Fruit fly (Drosophila melanogaster) whole organism, prepupa: ENCODE data around the gene CG14803.

Experiments
- Blimp-1 ChIP-seq: fragments of 200-800 bp; sonication (Bioruptor generic); optimal IDR thresholded peaks from 3 replicates; lab custom pipeline; 2017; ENCODE audit warnings: missing biosample characterization, missing genetic modification characterization, mild to moderate bottlenecking, moderate library complexity, missing genetic modification reagents
- CG10631 ChIP-seq: fragments of 200-800 bp; sonication (Bioruptor generic); optimal IDR thresholded peaks from 2 replicates; lab custom pipeline; 2016; ENCODE audit warnings: missing biosample characterization, missing genetic modification characterization
- CG10669 ChIP-seq: fragments of 200-800 bp; sonication (Bioruptor generic); optimal IDR thresholded peaks from 3 replicates; lab custom pipeline; 2018; ENCODE audit warnings: missing biosample characterization, mild to moderate bottlenecking, missing genetic modification characterization, moderate library complexity
- CG11294 ChIP-seq: fragments of 200-800 bp; sonication (Bioruptor generic); IDR thresholded peaks from 2 replicates; pipeline ENCODE4 v1.3.6; 2022; ENCODE audit warnings: missing biosample characterization, missing genetic modification characterization
- CG11762 ChIP-seq: fragments of 200-800 bp; sonication (Bioruptor generic); optimal IDR thresholded peaks from 3 replicates; lab custom pipeline; 2016; ENCODE audit warnings: missing biosample characterization, missing genetic modification characterization; ENCODE audit not compliant: insufficient read depth
- CG11902 ChIP-seq: fragments of 200-800 bp; sonication (Bioruptor generic); optimal IDR thresholded peaks from 3 replicates; lab custom pipeline; 2016; ENCODE audit warnings: missing biosample characterization, missing genetic modification characterization
- CG15336 ChIP-seq: fragments of 200-800 bp; sonication (Bioruptor generic); IDR thresholded peaks from 2 replicates; pipeline ENCODE4 v1.3.6; 2022; ENCODE audit warnings: missing biosample characterization, missing genetic modification characterization
- CG1621 ChIP-seq: fragments of 200-800 bp; sonication (Bioruptor generic); optimal IDR thresholded peaks from 3 replicates; lab custom pipeline; 2018; ENCODE audit warnings: missing biosample characterization, mild to moderate bottlenecking, missing genetic modification characterization
- CG16779 ChIP-seq: fragments of 200-800 bp; sonication (Bioruptor generic); optimal IDR thresholded peaks from 3 replicates; lab custom pipeline; 2017; ENCODE audit warnings: missing biosample characterization, mild to moderate bottlenecking, missing genetic modification characterization
- CG3032 ChIP-seq: fragments of 200-800 bp; optimal IDR thresholded peaks from 2 replicates; lab custom pipeline; 2019; ENCODE audit warnings: missing biosample characterization, mild to moderate bottlenecking, missing genetic modification characterization, moderate library complexity
- CG31627 ChIP-seq: fragments of 200-800 bp; sonication (Bioruptor generic); optimal IDR thresholded peaks from 3 replicates; lab custom pipeline; 2016; ENCODE audit warnings: missing biosample characterization, missing genetic modification characterization
- CG32006 ChIP-seq: fragments of 200-800 bp; sonication (Bioruptor generic); optimal IDR thresholded peaks from 3 replicates; lab custom pipeline; 2017; ENCODE audit warnings: missing biosample characterization, mild to moderate bottlenecking, missing genetic modification characterization
- CG3919 ChIP-seq: fragments of 200-800 bp; sonication (Bioruptor generic); optimal IDR thresholded peaks from 3 replicates; lab custom pipeline; 2016; ENCODE audit warnings: missing biosample characterization, missing genetic modification characterization
- CG4318 ChIP-seq: fragments of 200-800 bp; sonication (Bioruptor generic); optimal IDR thresholded peaks from 3 replicates; lab custom pipeline; 2017; ENCODE audit warnings: missing biosample characterization, mild to moderate bottlenecking, missing genetic modification characterization
- CG6163 ChIP-seq: fragments of 200-800 bp; sonication (Bioruptor generic); IDR thresholded peaks from 3 replicates; pipeline ENCODE4 v1.3.6; 2022; ENCODE audit warnings: missing biosample characterization, missing genetic modification characterization
- CG6276 ChIP-seq: fragments of 200-800 bp; sonication (Bioruptor generic); optimal IDR thresholded peaks from 2 replicates; lab custom pipeline; 2017; ENCODE audit warnings: missing biosample characterization, mild to moderate bottlenecking, missing genetic modification characterization
- CG6808 ChIP-seq: fragments of 200-800 bp; sonication (Bioruptor generic); optimal IDR thresholded peaks from 3 replicates; lab custom pipeline; 2017; ENCODE audit warnings: missing biosample characterization, missing genetic modification characterization, mild to moderate bottlenecking, moderate library complexity, missing genetic modification reagents
- CG6854 ChIP-seq: fragments of 200-800 bp; sonication (Bioruptor generic); optimal IDR thresholded peaks from 2 replicates; lab custom pipeline; 2017; ENCODE audit warnings: missing biosample characterization, mild to moderate bottlenecking, missing genetic modification characterization
- CG7368 ChIP-seq: fragments of 200-800 bp; sonication (Bioruptor generic); optimal IDR thresholded peaks from 3 replicates; lab custom pipeline; 2016; ENCODE audit warnings: missing biosample characterization, missing genetic modification characterization
- CG8119 ChIP-seq: fragments of 200-800 bp; sonication (Bioruptor generic); IDR thresholded peaks from 3 replicates; pipeline ENCODE4 v1.3.6; 2022; ENCODE audit warnings: missing biosample characterization, missing genetic modification characterization
- CG8319 ChIP-seq: fragments of 200-800 bp; sonication (Bioruptor generic); optimal IDR thresholded peaks from 3 replicates; lab custom pipeline; 2016; ENCODE audit warnings: missing biosample characterization, missing genetic modification characterization
- CG8632 ChIP-seq: fragments of 200-800 bp; sonication (Bioruptor generic); optimal IDR thresholded peaks from 3 replicates; lab custom pipeline; 2016; ENCODE audit warnings: missing biosample characterization, missing genetic modification characterization
- CG9139 ChIP-seq: fragments of 200-800 bp; sonication (Bioruptor generic); optimal IDR thresholded peaks from 3 replicates; lab custom pipeline; 2017; ENCODE audit warnings: missing biosample characterization, mild to moderate bottlenecking, missing genetic modification characterization
- Eip75B ChIP-seq: fragments of 200-800 bp; sonication (Bioruptor generic); optimal IDR thresholded peaks from 3 replicates; lab custom pipeline; 2016; ENCODE audit warnings: missing biosample characterization, missing genetic modification characterization
- Eip78C ChIP-seq: fragments of 200-800 bp; sonication (Bioruptor generic); peaks from one replicate; lab custom pipeline; 2016; ENCODE audit warnings: missing biosample characterization, missing genetic modification characterization
- Ets21C ChIP-seq: fragments of 200-800 bp; sonication (Bioruptor generic); optimal IDR thresholded peaks from 3 replicates; lab custom pipeline; 2016; ENCODE audit warnings: missing biosample characterization, missing genetic modification characterization
- Ets96B ChIP-seq: fragments of 200-800 bp; optimal IDR thresholded peaks from 2 replicates; lab custom pipeline; 2019; ENCODE audit warnings: missing biosample characterization, mild to moderate bottlenecking, missing genetic modification characterization, moderate library complexity
- Gug ChIP-seq: fragments of 200-800 bp; sonication (Bioruptor generic); IDR thresholded peaks from 2 replicates; pipeline ENCODE4 v1.3.6; 2022; ENCODE audit warnings: missing biosample characterization, missing genetic modification characterization
- Hr38 ChIP-seq: sonication (Bioruptor generic); optimal IDR thresholded peaks from 2 replicates; lab custom pipeline; 2016; ENCODE audit warnings: missing biosample characterization, missing genetic modification characterization
- Hr39 ChIP-seq: fragments of 200-800 bp; sonication (Bioruptor generic); optimal IDR thresholded peaks from 2 replicates; lab custom pipeline; 2016; ENCODE audit warnings: missing biosample characterization, missing genetic modification characterization
- Lpt ChIP-seq: fragments of 200-800 bp; sonication (Bioruptor generic); optimal IDR thresholded peaks from 3 replicates; lab custom pipeline; 2016; ENCODE audit warnings: missing biosample characterization, missing genetic modification characterization
- Met ChIP-seq: fragments of 200-800 bp; sonication (Bioruptor generic); optimal IDR thresholded peaks from 3 replicates; lab custom pipeline; 2016; ENCODE audit warnings: missing biosample characterization, missing genetic modification characterization
- OdsH ChIP-seq: fragments of 200-800 bp; sonication (Bioruptor generic); optimal IDR thresholded peaks from 3 replicates; lab custom pipeline; 2016; ENCODE audit warnings: missing biosample characterization, missing genetic modification characterization
- Smox ChIP-seq: fragments of 200-800 bp; sonication (Bioruptor generic); optimal IDR thresholded peaks from 3 replicates; lab custom pipeline; 2016; ENCODE audit warnings: missing biosample characterization, missing genetic modification characterization
- Sox102F ChIP-seq: fragments of 200-800 bp; sonication (Bioruptor generic); optimal IDR thresholded peaks from 2 replicates; lab custom pipeline; 2016; ENCODE audit warnings: missing biosample characterization, mild to moderate bottlenecking, missing genetic modification characterization
- Sox14 ChIP-seq: fragments of 200-800 bp; sonication (Bioruptor generic); optimal IDR thresholded peaks from 3 replicates; lab custom pipeline; 2016; ENCODE audit warnings: missing biosample characterization, missing genetic modification characterization
- Sox15 ChIP-seq: fragments of 200-800 bp; sonication (Bioruptor generic); optimal IDR thresholded peaks from 3 replicates; lab custom pipeline; 2016; ENCODE audit warnings: missing biosample characterization, missing genetic modification characterization
- acj6 ChIP-seq: fragments of 200-800 bp; sonication (Bioruptor generic); optimal IDR thresholded peaks from 3 replicates; lab custom pipeline; 2016; ENCODE audit warnings: missing biosample characterization, missing genetic modification characterization
- dsx ChIP-seq: fragments of 200-800 bp; optimal IDR thresholded peaks from 3 replicates; lab custom pipeline; 2019; ENCODE audit warnings: missing biosample characterization, mild to moderate bottlenecking, missing genetic modification characterization, moderate library complexity; ENCODE audit not compliant: poor library complexity, severe bottlenecking
- eg ChIP-seq: fragments of 200-800 bp; sonication (Bioruptor generic); IDR thresholded peaks from 3 replicates; pipeline ENCODE4 v1.3.6; 2022; ENCODE audit warnings: missing biosample characterization, missing genetic modification characterization
- fd59A ChIP-seq: fragments of 200-800 bp; sonication (Bioruptor generic); optimal IDR thresholded peaks from 2 replicates; lab custom pipeline; 2017; ENCODE audit warnings: missing biosample characterization, mild to moderate bottlenecking, missing genetic modification characterization, missing genetic modification reagents
- fd85E ChIP-seq: fragments of 200-800 bp; sonication (Bioruptor generic); optimal IDR thresholded peaks from 3 replicates; lab custom pipeline; 2016; ENCODE audit warnings: missing biosample characterization, missing genetic modification characterization
- lz ChIP-seq: fragments of 200-800 bp; sonication (Bioruptor generic); optimal IDR thresholded peaks from 3 replicates; lab custom pipeline; 2016; ENCODE audit warnings: missing biosample characterization, missing genetic modification characterization
- net ChIP-seq: fragments of 200-800 bp; sonication (Bioruptor generic); optimal IDR thresholded peaks from 3 replicates; lab custom pipeline; 2016; ENCODE audit warnings: missing biosample characterization, missing genetic modification characterization
- salr ChIP-seq, 2 experiments: fragments of 200-800 bp; sonication (Bioruptor generic); optimal IDR thresholded peaks; 3 replicates each; lab custom pipeline; 2016 to 2018; ENCODE audit warnings: missing biosample characterization in 2 of 2, missing genetic modification characterization in 2 of 2, mild to moderate bottlenecking in 1 of 2
- spab ChIP-seq: fragments of 200-800 bp; sonication (Bioruptor generic); optimal IDR thresholded peaks from 2 replicates; lab custom pipeline; 2017; ENCODE audit warnings: missing biosample characterization, mild to moderate bottlenecking, missing genetic modification characterization, missing genetic modification reagents
- topi ChIP-seq: fragments of 200-800 bp; sonication (Bioruptor generic); optimal IDR thresholded peaks from 3 replicates; lab custom pipeline; 2016; ENCODE audit warnings: missing biosample characterization, missing genetic modification characterization
- vri ChIP-seq: fragments of 200-800 bp; sonication (Bioruptor generic); optimal IDR thresholded peaks from 3 replicates; lab custom pipeline; 2016; ENCODE audit warnings: missing biosample characterization, mild to moderate bottlenecking, missing genetic modification characterization

CG14803 gene

DNA sequence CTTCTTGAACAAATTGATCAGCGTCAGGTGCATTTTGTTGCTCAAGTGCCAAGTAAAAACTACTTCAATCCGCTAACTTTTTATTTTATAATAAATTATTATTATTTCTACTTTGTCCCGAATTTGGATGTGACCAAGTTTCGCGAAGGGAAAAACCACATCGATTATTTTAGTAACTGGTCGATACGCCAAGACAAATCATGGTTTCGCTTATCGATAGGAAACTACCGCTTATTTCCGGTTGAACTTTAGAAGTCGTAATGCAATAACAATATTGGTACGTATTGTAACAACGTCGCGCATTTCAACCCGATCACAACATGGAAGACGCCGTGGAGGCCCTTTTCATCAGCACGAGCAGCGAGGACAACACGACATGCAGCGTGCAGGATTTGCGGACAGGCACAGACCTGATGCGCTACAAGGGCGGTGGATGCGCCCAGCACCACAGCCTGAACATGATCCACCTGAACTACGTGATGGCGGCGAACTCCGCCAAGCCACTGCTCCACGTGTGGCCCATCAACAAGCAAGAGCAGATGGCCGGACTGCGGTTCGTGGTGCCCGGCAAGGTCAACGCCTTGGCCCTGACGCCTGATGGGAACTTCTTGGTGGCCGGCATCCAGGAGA, 8.6 kb downstream of the CG14803 start, which contains the start of the genes CG14817 and CG14805 (continued):
- TF ChIP-seq Ets96B (peak; percentile 5), CG11902 (GFP tag; lab: Kevin White, UChicago) (no peak), Sox102F (no peak), CG3032 (tag; lab: Kevin White, UChicago) (peak; percentile 30), CG11294 (GFP tag; lab: Robert Waterston, UW) (no peak), dsx (GFP tag; lab: Kevin White, UChicago) (peak; percentile 68), CG11762 (no peak), eg (GFP tag; lab: Robert Waterston, UW) (peak; percentile 61), vri (GFP tag; lab: Kevin White, UChicago) (no peak), Sox15 (no peak), Sox14 (GFP tag; lab: Kevin White, UChicago) (peak; percentile 53)

DNA sequence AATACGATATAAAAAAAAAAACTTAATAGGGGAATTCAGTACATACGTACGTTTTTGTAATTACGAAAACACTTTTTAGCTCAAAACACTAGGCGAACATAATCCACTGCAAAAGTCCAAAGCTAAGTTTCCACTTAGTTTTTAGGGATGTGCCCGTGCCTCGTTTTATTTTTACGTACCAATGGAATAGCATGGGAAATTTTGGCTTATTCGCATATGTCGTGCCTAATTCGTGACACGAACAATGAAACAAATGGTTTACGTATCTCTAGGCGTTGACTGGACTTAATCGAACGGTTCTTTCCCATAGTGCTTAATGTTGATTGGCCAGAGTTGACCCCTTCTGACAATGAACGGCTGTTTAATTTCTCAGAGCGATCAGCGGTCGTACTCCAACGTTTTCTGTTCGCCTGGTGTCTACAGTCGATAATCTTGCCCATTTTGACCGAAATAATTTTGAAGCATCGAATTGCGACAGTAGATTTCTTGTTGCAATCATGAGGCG, 11.0 kb downstream of the CG14803 start, which contains the start of gene CG14818:
TSS of gene CG14818 (minus strand) at position 169 of the 505 bp plus-strand sequence.
- TF ChIP-seq Gug (GFP tag; lab: Robert Waterston, UW) = peak; percentile 42
- TF ChIP-seq CG15336 = peak; percentile 53
- TF ChIP-seq Smox (GFP tag; lab: Kevin White, UChicago) = peak; percentile 64
- no peak for TF ChIP-seq CG10669 (GFP tag; lab: Kevin White, UChicago)
- peak; percentile 20 for TF ChIP-seq CG6854 (GFP tag; lab: Kevin White, UChicago)
- TF ChIP-seq CG6276 (GFP tag; lab: Kevin White, UChicago) = no peak
- TF ChIP-seq CG16779 (tag; lab: Kevin White, UChicago) = no peak
- TF ChIP-seq Hr38 (GFP tag; lab: Kevin White, UChicago) = no peak
- TF ChIP-seq CG31627 = peak; percentile 71
- TF ChIP-seq CG3919 = peak; percentile 65
- TF ChIP-seq CG1621 = peak; percentile 45
- peak; percentile 42 for TF ChIP-seq Lpt (GFP tag; lab: Kevin White, UChicago)
- TF ChIP-seq Sox15 = peak; percentile 63
- peak; percentile 79 for TF ChIP-seq eg (GFP tag; lab: Robert Waterston, UW)
- peak; percentile 71 for TF ChIP-seq topi (GFP tag; lab: Kevin White, UChicago)
- TF ChIP-seq Ets96B = no peak
- TF ChIP-seq salr (GFP tag; optimal IDR thresholded peaks at IDR 0.05; lab: Kevin White, UChicago) = no peak
- peak; percentile 73 for TF ChIP-seq Met (GFP tag; lab: Kevin White, UChicago)
- no peak for TF ChIP-seq CG11902 (GFP tag; lab: Kevin White, UChicago)
- no peak for TF ChIP-seq Blimp-1 (GFP tag; lab: Kevin White, UChicago)
- TF ChIP-seq CG8319 (GFP tag; lab: Kevin White, UChicago) = no peak
- no peak for TF ChIP-seq OdsH (GFP tag; lab: Kevin White, UChicago)
- no peak for TF ChIP-seq spab
- peak; percentile 11 for TF ChIP-seq net
- no peak for TF ChIP-seq fd59A (GFP tag; lab: Kevin White, UChicago)
- TF ChIP-seq CG10631 (GFP tag; lab: Kevin White, UChicago) = no peak
- no peak for TF ChIP-seq Ets21C (GFP tag; lab: Kevin White, UChicago)
- peak; percentile 66 for TF ChIP-seq CG6163 (GFP tag; lab: Robert Waterston, UW)
- peak; percentile 78 for TF ChIP-seq Eip78C
- no peak for TF ChIP-seq CG9139 (GFP tag; lab: Kevin White, UChicago)
- TF ChIP-seq CG4318 (GFP tag; lab: Kevin White, UChicago) = no peak
- TF ChIP-seq CG8632 = no peak
- peak; percentile 18 for TF ChIP-seq CG7368 (GFP tag; lab: Kevin White, UChicago)
- 0 out of 2 replicates have a peak, but pooled peaks have one; percentile 44 for TF ChIP-seq CG11294 (GFP tag; lab: Robert Waterston, UW)
- TF ChIP-seq Hr39 = peak; percentile 69
- TF ChIP-seq CG32006 (GFP tag; lab: Kevin White, UChicago) = no peak
- peak; percentile 21 for TF ChIP-seq CG3032 (tag; lab: Kevin White, UChicago)
- TF ChIP-seq acj6 (GFP tag; lab: Kevin White, UChicago) = peak; percentile 53
- TF ChIP-seq Eip75B (GFP tag; lab: Kevin White, UChicago) = no peak
- peak; percentile 35 for TF ChIP-seq CG11762
- TF ChIP-seq fd85E (GFP tag; lab: Kevin White, UChicago) = no peak
- TF ChIP-seq CG8119 (GFP tag; lab: Robert Waterston, UW) = peak; percentile 54; the same call in 2 of the 3 replicates
- TF ChIP-seq lz (GFP tag; lab: Kevin White, UChicago) = peak; percentile 64
- TF ChIP-seq CG6808 (GFP tag; lab: Kevin White, UChicago) = no peak
- peak; percentile 17 for TF ChIP-seq dsx (GFP tag; lab: Kevin White, UChicago)
